Worm (Caenorhabditis elegans) whole organism, late embryonic: ENCODE measurements around the gene cest-4.

Experiments
- C38D4.7 ChIP-seq: fragments of 200-800 bp; sonication (Bioruptor generic); optimal IDR thresholded peaks from 2 replicates; lab custom pipeline; 2018; ENCODE audit warnings: mild to moderate bottlenecking, missing genetic modification characterization, moderate library complexity, missing compliant biosample characterization
- dve-1 ChIP-seq: sonication (generic microtip); optimal IDR thresholded peaks from 2 replicates; lab custom pipeline; 2017; ENCODE audit warnings: antibody characterized with exemption, mild to moderate bottlenecking, missing genetic modification characterization, missing compliant biosample characterization
- fax-1 ChIP-seq: sonication (generic microtip); optimal IDR thresholded peaks from 2 replicates; lab custom pipeline; 2016; ENCODE audit warnings: missing genotype, missing genetic modification characterization, missing compliant biosample characterization
- fkh-10 ChIP-seq: fragments of 150-350 bp; optimal IDR thresholded peaks from 2 replicates; lab custom pipeline; 2014; ENCODE audit warnings: missing biosample characterization, missing genetic modification reagents, missing genetic modification characterization
- nhr-11 ChIP-seq: fragments of 150-350 bp; optimal IDR thresholded peaks from 2 replicates; lab custom pipeline; 2014; ENCODE audit warnings: missing biosample characterization, missing genetic modification characterization
- odd-2 ChIP-seq: sonication (generic microtip); optimal IDR thresholded peaks from 2 replicates; lab custom pipeline; 2017; ENCODE audit warnings: antibody characterized with exemption, mild to moderate bottlenecking, missing genetic modification characterization, missing compliant biosample characterization
- pha-4 ChIP-seq: fragments of 150-350 bp; optimal IDR thresholded peaks from 2 replicates; lab custom pipeline; 2018; ENCODE audit warnings: missing biosample characterization, missing genetic modification reagents, missing genetic modification characterization
- sdc-2 ChIP-seq: sonication (generic microtip); optimal IDR thresholded peaks from 2 replicates; lab custom pipeline; 2016; ENCODE audit warnings: missing genotype, missing genetic modification characterization, missing compliant biosample characterization
- sox-4 ChIP-seq: sonication (generic microtip); optimal IDR thresholded peaks from 2 replicates; lab custom pipeline; 2017; ENCODE audit warnings: mild to moderate bottlenecking, missing genetic modification characterization, inconsistent platforms, missing compliant biosample characterization
- tbx-7 ChIP-seq: sonication (generic microtip); optimal IDR thresholded peaks from 2 replicates; lab custom pipeline; 2016; ENCODE audit warnings: missing genotype, missing genetic modification characterization, missing compliant biosample characterization
- ztf-16 ChIP-seq: sonication (generic microtip); optimal IDR thresholded peaks from 2 replicates; lab custom pipeline; 2017; ENCODE audit warnings: missing genetic modification characterization, missing compliant biosample characterization

DNA sequence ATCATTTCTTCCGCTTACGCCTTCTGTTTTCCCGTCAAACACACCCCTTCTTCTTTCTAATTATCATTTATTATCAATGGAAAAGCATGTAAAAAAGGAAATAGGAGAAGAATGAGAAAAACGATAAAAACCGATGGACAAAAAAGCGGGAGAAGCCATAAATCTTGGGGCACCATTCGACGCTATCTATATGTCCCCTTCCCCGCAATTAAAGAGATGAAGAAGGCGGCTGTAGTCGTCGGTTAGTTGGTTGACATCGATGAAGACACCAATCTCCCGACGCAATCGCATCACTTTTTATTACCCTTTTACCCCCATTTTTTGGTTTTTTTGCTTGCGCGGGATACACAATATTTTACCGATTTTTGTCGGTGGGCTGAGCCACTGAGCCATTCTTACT lies 31.5 kb upstream of the cest-4 start:
- no peak for TF ChIP-seq pha-4
- TF ChIP-seq nhr-11 = no peak
- TF ChIP-seq ztf-16 (tag; lab: Kevin White, UChicago) = no peak
- no peak for TF ChIP-seq dve-1 (tag; lab: Kevin White, UChicago)
- no peak for TF ChIP-seq sdc-2 (tag; lab: Kevin White, UChicago)
- TF ChIP-seq sox-4 (tag; lab: Kevin White, UChicago) = no peak
- TF ChIP-seq fkh-10 (GFP tag; lab: Kevin White, UChicago) = no peak
- TF ChIP-seq tbx-7 (tag; lab: Kevin White, UChicago) = no peak
- no peak for TF ChIP-seq C38D4.7 (GFP tag; lab: Kevin White, UChicago)
- TF ChIP-seq fax-1 (tag; lab: Kevin White, UChicago) = no peak
- no peak for TF ChIP-seq odd-2
